Worm (Caenorhabditis elegans) whole organism, L3 larva: ENCODE results near the gene C18A11.2.

Experiments
- aly-2 ChIP-seq: fragments of 150-350 bp; optimal IDR thresholded peaks from 2 replicates; lab custom pipeline; 2014; ENCODE audit warnings: missing biosample characterization, missing genetic modification characterization
- ceh-28 ChIP-seq: fragments of 150-350 bp; optimal IDR thresholded peaks from 2 replicates; lab custom pipeline; 2014; ENCODE audit warnings: missing biosample characterization, missing genetic modification reagents, missing genetic modification characterization
- ceh-82 ChIP-seq: fragments of 150-350 bp; optimal IDR thresholded peaks from 2 replicates; lab custom pipeline; 2014; ENCODE audit warnings: missing biosample characterization, missing genetic modification characterization
- egl-27 ChIP-seq: sonication (generic microtip); optimal IDR thresholded peaks from 4 replicates; lab custom pipeline; 2017; ENCODE audit warnings: missing biosample characterization, missing genetic modification reagents, missing genetic modification characterization
- elt-2 ChIP-seq: sonication (generic microtip); optimal IDR thresholded peaks from 2 replicates; lab custom pipeline; 2016; ENCODE audit warnings: missing genetic modification reagents, mild to moderate bottlenecking, missing genetic modification characterization, missing compliant biosample characterization
- nhr-11 ChIP-seq: fragments of 150-350 bp; optimal IDR thresholded peaks from 2 replicates; lab custom pipeline; 2014; ENCODE audit warnings: missing biosample characterization, missing genetic modification characterization
- nhr-237 ChIP-seq: fragments of 150-350 bp; optimal IDR thresholded peaks from 2 replicates; lab custom pipeline; 2014; ENCODE audit warnings: missing biosample characterization, missing genetic modification characterization
- nhr-77 ChIP-seq: fragments of 150-350 bp; optimal IDR thresholded peaks from 2 replicates; lab custom pipeline; 2014; ENCODE audit warnings: missing biosample characterization, missing genetic modification characterization
- pha-4 ChIP-seq: fragments of 150-350 bp; optimal IDR thresholded peaks from 2 replicates; lab custom pipeline; 2014; ENCODE audit warnings: missing biosample characterization, missing genetic modification reagents, missing genetic modification characterization
- ztf-4 ChIP-seq: fragments of 150-350 bp; optimal IDR thresholded peaks from 2 replicates; lab custom pipeline; 2014; ENCODE audit warnings: missing biosample characterization, missing genetic modification characterization

DNA sequence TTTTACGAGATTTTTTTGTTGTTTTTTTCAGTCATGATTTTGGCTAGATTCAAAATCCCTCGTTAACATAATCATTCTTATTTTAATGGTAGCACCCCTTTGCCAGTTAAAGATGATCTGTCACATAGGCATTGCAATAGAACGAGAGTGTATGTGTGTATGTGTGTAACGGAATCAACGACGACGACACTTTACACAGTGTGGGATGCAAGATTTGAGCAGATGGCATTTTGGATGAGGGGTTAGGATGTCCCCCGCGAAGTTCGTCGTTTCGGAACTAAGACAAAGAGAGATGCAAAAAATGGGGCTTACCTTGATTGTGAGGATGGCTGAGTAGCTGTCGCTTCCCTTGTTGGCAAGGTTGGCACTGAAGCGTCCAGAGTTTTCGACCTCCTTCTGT is 15.3 kb upstream of the C18A11.2 start:
- TF ChIP-seq nhr-237 (tag; lab: Kevin White, UChicago) = no peak
- TF ChIP-seq ceh-82 (tag; lab: Kevin White, UChicago) = no peak
- no peak for TF ChIP-seq ceh-28 (tag; lab: Kevin White, UChicago)
- TF ChIP-seq aly-2 (tag; lab: Kevin White, UChicago) = no peak
- TF ChIP-seq egl-27 (tag; lab: Kevin White, UChicago) = no peak
- TF ChIP-seq nhr-11 (tag; lab: Kevin White, UChicago) = no peak
- no peak for TF ChIP-seq pha-4 (tag; lab: Kevin White, UChicago)
- TF ChIP-seq nhr-77 (tag; lab: Kevin White, UChicago) = no peak
- no peak for TF ChIP-seq ztf-4 (tag; lab: Kevin White, UChicago)
- TF ChIP-seq elt-2 (tag; lab: Kevin White, UChicago) = no peak
